Worm (Caenorhabditis elegans): ENCODE results near the gene W09H1.1.
A peak's percentile ranks its signal among the peaks of the same experiment; 100 is the strongest.

DNA sequence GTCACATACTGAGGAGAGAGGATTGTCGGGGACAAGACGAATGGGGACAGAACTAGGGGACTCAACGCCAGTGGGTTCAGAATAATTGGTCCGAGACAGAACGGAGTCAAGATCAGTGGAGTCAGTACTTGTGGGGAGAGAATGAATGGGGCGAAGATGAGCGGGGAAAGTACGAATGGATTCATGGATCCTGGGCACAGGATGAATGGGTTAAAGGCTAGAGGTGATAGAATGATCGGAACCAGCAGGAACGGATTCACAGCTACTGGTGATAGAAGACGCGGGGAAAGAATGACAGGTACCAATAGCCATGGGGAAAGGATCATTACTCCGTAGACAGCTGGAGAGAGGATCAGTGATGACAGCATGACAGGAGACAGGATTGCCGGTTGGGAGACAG lies 41.8 kb downstream of the W09H1.1 start:
- TF ChIP-seq nhr-237 (tag; optimal IDR thresholded peaks at IDR 0.05) = no peak
- no peak for TF ChIP-seq fos-1 (tag; optimal IDR thresholded peaks at IDR 0.05)
- TF ChIP-seq nhr-28 (tag; optimal IDR thresholded peaks at IDR 0.05) = no peak
- TF ChIP-seq nhr-42 (GFP tag; IDR thresholded peaks at IDR 0.05) = 0 out of 2 replicates have a peak, but pooled peaks have one; percentile 7
- no peak for TF ChIP-seq snpc-4 (tag; optimal IDR thresholded peaks at IDR 0.05)
- TF ChIP-seq php-3 (GFP tag; IDR thresholded peaks at IDR 0.05) = no peak
